Fruit fly (Drosophila melanogaster) whole organism, embryonic: ENCODE results near the gene CG7945.

Source experiments
- ATbp ChIP-seq: fragments of 200-800 bp; sonication (Bioruptor generic); optimal IDR thresholded peaks from 2 replicates; lab custom pipeline; 2017; ENCODE audit warnings: missing biosample characterization, mild to moderate bottlenecking, missing genetic modification characterization, missing genetic modification reagents
- Asciz ChIP-seq: fragments of 200-800 bp; sonication (Bioruptor generic); optimal IDR thresholded peaks from 2 replicates; lab custom pipeline; 2017; ENCODE audit warnings: missing biosample characterization, mild to moderate bottlenecking, missing genetic modification characterization, missing genetic modification reagents
- Atf6 ChIP-seq: fragments of 200-800 bp; sonication (Bioruptor generic); IDR thresholded peaks from 2 replicates; pipeline ENCODE4 v1.3.6; 2022; ENCODE audit warnings: missing biosample characterization, missing genetic modification characterization
- BtbVII ChIP-seq: fragments of 200-800 bp; sonication (Bioruptor generic); optimal IDR thresholded peaks from 3 replicates; lab custom pipeline; 2017; ENCODE audit warnings: missing biosample characterization, mild to moderate bottlenecking, missing genetic modification characterization
- CG10543 ChIP-seq: fragments of 200-800 bp; sonication (Bioruptor generic); optimal IDR thresholded peaks from 3 replicates; lab custom pipeline; 2017; ENCODE audit warnings: missing biosample characterization, mild to moderate bottlenecking, missing genetic modification characterization, moderate library complexity
- CG10565 ChIP-seq: fragments of 200-800 bp; sonication (Bioruptor generic); optimal IDR thresholded peaks from 3 replicates; lab custom pipeline; 2016; ENCODE audit warnings: missing biosample characterization, mild to moderate bottlenecking, missing genetic modification characterization
- CG11695 ChIP-seq: fragments of 200-800 bp; sonication (Bioruptor generic); IDR thresholded peaks from 3 replicates; pipeline ENCODE4 v1.3.6; 2022; ENCODE audit warnings: missing biosample characterization, missing genetic modification characterization
- CG12104 ChIP-seq: fragments of 200-800 bp; sonication (Bioruptor generic); optimal IDR thresholded peaks from 3 replicates; lab custom pipeline; 2016; ENCODE audit warnings: missing biosample characterization, missing genetic modification characterization
- CG12299 ChIP-seq: fragments of 200-800 bp; sonication (Bioruptor generic); optimal IDR thresholded peaks from 2 replicates; lab custom pipeline; 2018; ENCODE audit warnings: missing biosample characterization, mild to moderate bottlenecking, missing genetic modification characterization
- CG14710 ChIP-seq: fragments of 200-800 bp; sonication (Bioruptor generic); optimal IDR thresholded peaks from 3 replicates; lab custom pipeline; 2019; ENCODE audit warnings: missing biosample characterization, mild to moderate bottlenecking, missing genetic modification characterization, moderate library complexity
- CG15011 ChIP-seq: fragments of 200-800 bp; sonication (Bioruptor generic); optimal IDR thresholded peaks from 3 replicates; lab custom pipeline; 2018; ENCODE audit warnings: missing biosample characterization, mild to moderate bottlenecking, missing genetic modification characterization
- CG15514 ChIP-seq: fragments of 200-800 bp; sonication (Bioruptor generic); optimal IDR thresholded peaks from 3 replicates; lab custom pipeline; 2017; ENCODE audit warnings: missing biosample characterization, missing genetic modification characterization, mild to moderate bottlenecking, moderate library complexity, missing genetic modification reagents
- CG16863 ChIP-seq: fragments of 200-800 bp; sonication (Bioruptor generic); optimal IDR thresholded peaks from 3 replicates; lab custom pipeline; 2016; ENCODE audit warnings: missing biosample characterization, missing genetic modification characterization
- CG17361 ChIP-seq: fragments of 200-800 bp; sonication (Bioruptor generic); IDR thresholded peaks from 3 replicates; pipeline ENCODE4 v1.3.6; 2022; ENCODE audit warnings: missing biosample characterization, missing genetic modification characterization
- CG17568 ChIP-seq: fragments of 200-800 bp; sonication (Bioruptor generic); optimal IDR thresholded peaks from 2 replicates; lab custom pipeline; 2018; ENCODE audit warnings: missing biosample characterization, mild to moderate bottlenecking, missing genetic modification characterization, moderate library complexity
- CG18011 ChIP-seq: fragments of 200-800 bp; sonication (Bioruptor generic); optimal IDR thresholded peaks from 2 replicates; lab custom pipeline; 2017; ENCODE audit warnings: missing biosample characterization, missing genetic modification characterization, mild to moderate bottlenecking, moderate library complexity, missing genotype
- CG18599 ChIP-seq: fragments of 200-800 bp; sonication (Bioruptor generic); optimal IDR thresholded peaks from 3 replicates; lab custom pipeline; 2017; ENCODE audit warnings: missing biosample characterization, missing genetic modification characterization, mild to moderate bottlenecking, moderate library complexity, missing genetic modification reagents
- CG2120 ChIP-seq: fragments of 200-800 bp; sonication (Bioruptor generic); optimal IDR thresholded peaks from 3 replicates; lab custom pipeline; 2016; ENCODE audit warnings: missing biosample characterization, missing genetic modification characterization
- CG2678 ChIP-seq: fragments of 200-800 bp; sonication (Bioruptor generic); optimal IDR thresholded peaks from 3 replicates; lab custom pipeline; 2019; ENCODE audit warnings: missing biosample characterization, mild to moderate bottlenecking, missing genetic modification characterization, moderate library complexity
- CG3281 ChIP-seq: fragments of 200-800 bp; sonication (Bioruptor generic); optimal IDR thresholded peaks from 3 replicates; lab custom pipeline; 2017; ENCODE audit warnings: missing biosample characterization, mild to moderate bottlenecking, missing genetic modification characterization
- CG33557 ChIP-seq: fragments of 200-800 bp; sonication (Bioruptor generic); optimal IDR thresholded peaks from 2 replicates; lab custom pipeline; 2019; ENCODE audit warnings: missing biosample characterization, mild to moderate bottlenecking, missing genetic modification characterization, moderate library complexity
- CG34376 ChIP-seq: fragments of 200-800 bp; sonication (Bioruptor generic); optimal IDR thresholded peaks from 2 replicates; lab custom pipeline; 2018; ENCODE audit warnings: missing biosample characterization, mild to moderate bottlenecking, missing genetic modification characterization
- CG6854 ChIP-seq: fragments of 200-800 bp; sonication (Bioruptor generic); optimal IDR thresholded peaks from 3 replicates; lab custom pipeline; 2017; ENCODE audit warnings: missing biosample characterization, mild to moderate bottlenecking, missing genetic modification characterization
- CG7928 ChIP-seq: fragments of 200-800 bp; sonication (Bioruptor generic); optimal IDR thresholded peaks from 2 replicates; lab custom pipeline; 2017; ENCODE audit warnings: missing biosample characterization, mild to moderate bottlenecking, missing genetic modification characterization
- Dll ChIP-seq: fragments of 200-800 bp; sonication (Bioruptor generic); IDR thresholded peaks from 4 replicates; pipeline ENCODE4 v1.3.6; 2022; ENCODE audit warnings: missing biosample characterization, missing genetic modification characterization; ENCODE audit not compliant: partially characterized antibody
- Fer3 ChIP-seq: fragments of 200-800 bp; sonication (Bioruptor generic); optimal IDR thresholded peaks from 2 replicates; lab custom pipeline; 2018; ENCODE audit warnings: missing biosample characterization, mild to moderate bottlenecking, missing genetic modification characterization, moderate library complexity
- H15 ChIP-seq: fragments of 200-800 bp; sonication (Bioruptor generic); IDR thresholded peaks from 3 replicates; pipeline ENCODE4 v1.3.6; 2022; ENCODE audit warnings: missing biosample characterization, missing genetic modification characterization
- HHEX ChIP-seq: fragments of 200-800 bp; sonication (Bioruptor generic); optimal IDR thresholded peaks from 3 replicates; lab custom pipeline; 2017; ENCODE audit warnings: missing biosample characterization, mild to moderate bottlenecking, missing genetic modification characterization, missing genetic modification reagents
- Hsf ChIP-seq: fragments of 200-800 bp; sonication (Bioruptor generic); optimal IDR thresholded peaks from 3 replicates; lab custom pipeline; 2016; ENCODE audit warnings: missing biosample characterization, missing genetic modification characterization
- NK7.1 ChIP-seq: fragments of 200-800 bp; sonication (Bioruptor generic); optimal IDR thresholded peaks from 3 replicates; lab custom pipeline; 2016; ENCODE audit warnings: missing biosample characterization, missing genetic modification characterization
- Pdp1 ChIP-seq, 2 experiments: fragments of 200-800 bp; sonication (Bioruptor generic); optimal IDR thresholded peaks; 3 replicates each; lab custom pipeline; 2016; ENCODE audit warnings: missing biosample characterization in 2 of 2, missing genetic modification characterization in 2 of 2, mild to moderate bottlenecking in 1 of 2, moderate library complexity in 1 of 2
- Side ChIP-seq: fragments of 200-800 bp; sonication (Bioruptor generic); optimal IDR thresholded peaks from 2 replicates; lab custom pipeline; 2016; ENCODE audit warnings: missing biosample characterization, missing genetic modification characterization
- Vsx1 ChIP-seq: fragments of 200-800 bp; sonication (Bioruptor generic); optimal IDR thresholded peaks from 2 replicates; lab custom pipeline; 2017; ENCODE audit warnings: missing biosample characterization, mild to moderate bottlenecking, missing genetic modification characterization, missing genetic modification reagents
- ab ChIP-seq: fragments of 200-800 bp; sonication (Bioruptor generic); optimal IDR thresholded peaks from 2 replicates; lab custom pipeline; 2016; ENCODE audit warnings: missing biosample characterization, missing genetic modification characterization
- az2 ChIP-seq: fragments of 200-800 bp; sonication (Bioruptor generic); optimal IDR thresholded peaks from 3 replicates; lab custom pipeline; 2016; ENCODE audit warnings: missing biosample characterization, missing genetic modification characterization
- da ChIP-seq: fragments of 200-800 bp; sonication (Bioruptor generic); optimal IDR thresholded peaks from 2 replicates; lab custom pipeline; 2016; ENCODE audit warnings: missing biosample characterization, missing genetic modification characterization
- exex ChIP-seq: fragments of 200-800 bp; sonication (Bioruptor generic); optimal IDR thresholded peaks from 4 replicates; lab custom pipeline; 2018; ENCODE audit warnings: missing biosample characterization, mild to moderate bottlenecking, missing genetic modification characterization, moderate library complexity
- gem ChIP-seq: fragments of 200-800 bp; sonication (Bioruptor generic); optimal IDR thresholded peaks from 2 replicates; lab custom pipeline; 2019; ENCODE audit warnings: missing biosample characterization, mild to moderate bottlenecking, missing genetic modification characterization, moderate library complexity
- gro ChIP-seq: fragments of 200-800 bp; sonication (Bioruptor generic); optimal IDR thresholded peaks from 2 replicates; lab custom pipeline; 2016; ENCODE audit warnings: missing biosample characterization, missing genetic modification characterization
- gsb-n ChIP-seq: fragments of 200-800 bp; sonication (Bioruptor generic); optimal IDR thresholded peaks from 3 replicates; lab custom pipeline; 2018; ENCODE audit warnings: missing biosample characterization, mild to moderate bottlenecking, missing genetic modification characterization
- jing ChIP-seq: fragments of 200-800 bp; sonication (Bioruptor generic); optimal IDR thresholded peaks from 2 replicates; lab custom pipeline; 2018; ENCODE audit warnings: missing biosample characterization, mild to moderate bottlenecking, missing genetic modification characterization
- nau ChIP-seq: fragments of 200-800 bp; sonication (Bioruptor generic); optimal IDR thresholded peaks from 3 replicates; lab custom pipeline; 2017; ENCODE audit warnings: missing biosample characterization, mild to moderate bottlenecking, missing genetic modification characterization, missing genetic modification reagents
- row ChIP-seq: fragments of 200-800 bp; sonication (Bioruptor generic); IDR thresholded peaks from 3 replicates; pipeline ENCODE4 v1.3.6; 2022; ENCODE audit warnings: missing biosample characterization, missing genetic modification characterization
- schlank ChIP-seq: fragments of 200-800 bp; sonication (Bioruptor generic); optimal IDR thresholded peaks from 2 replicates; lab custom pipeline; 2018; ENCODE audit warnings: missing biosample characterization, mild to moderate bottlenecking, missing genetic modification characterization
- sens ChIP-seq: fragments of 200-800 bp; sonication (Bioruptor generic); peaks from one replicate; lab custom pipeline; 2016; ENCODE audit warnings: missing biosample characterization, missing genetic modification characterization
- sens-2 ChIP-seq: fragments of 200-800 bp; sonication (Bioruptor generic); IDR thresholded peaks from 2 replicates; pipeline ENCODE4 v1.3.6; 2022; ENCODE audit warnings: missing biosample characterization, missing genetic modification characterization
- seq ChIP-seq: fragments of 200-800 bp; sonication (Bioruptor generic); IDR thresholded peaks from 2 replicates; pipeline ENCODE4 v1.3.6; 2022; ENCODE audit warnings: missing biosample characterization, missing genetic modification characterization
- sob ChIP-seq: fragments of 200-800 bp; sonication (Bioruptor generic); IDR thresholded peaks from 2 replicates; pipeline ENCODE4 v1.3.6; 2022; ENCODE audit warnings: missing biosample characterization, missing genetic modification characterization
- stwl ChIP-seq: fragments of 200-800 bp; sonication (Bioruptor generic); optimal IDR thresholded peaks from 3 replicates; lab custom pipeline; 2018; ENCODE audit warnings: missing biosample characterization, mild to moderate bottlenecking, missing genetic modification characterization, moderate library complexity
- twi ChIP-seq: fragments of 200-800 bp; optimal IDR thresholded peaks from 2 replicates; lab custom pipeline; 2019; ENCODE audit warnings: missing biosample characterization, mild to moderate bottlenecking, missing genetic modification characterization, moderate library complexity

The CG7945 gene

dm6 chr3L:15548843-15549242, 24.9 kb upstream of the CG7945 start:
- TF ChIP-seq CG2120 (GFP tag; lab: Kevin White, UChicago) (peak; percentile 31), Asciz (GFP tag; lab: Kevin White, UChicago) (peak; percentile 28), sens (GFP tag; lab: Kevin White, UChicago) (peak; percentile 74), CG2678 (tag; lab: Kevin White, UChicago) (peak; percentile 47), CG17361 (GFP tag; lab: Robert Waterston, UW) (0 out of 3 replicates have a peak, but pooled peaks have one; percentile 17), stwl (tag; lab: Kevin White, UChicago) (no peak), seq (0 out of 2 replicates have a peak, but pooled peaks have one; percentile 19), CG34376 (GFP tag; lab: Kevin White, UChicago) (peak; percentile 59), CG15011 (peak; percentile 35), BtbVII (GFP tag; lab: Kevin White, UChicago) (peak; percentile 66), gem (peak; percentile 3), CG17568 (GFP tag; lab: Kevin White, UChicago) (peak; percentile 54), exex (peak; percentile 7), CG6854 (GFP tag; lab: Kevin White, UChicago) (peak; percentile 51), CG12299 (peak; percentile 20), schlank (tag; lab: Kevin White, UChicago) (peak; percentile 57), gro (GFP tag; lab: Kevin White, UChicago) (peak; percentile 38), gsb-n (tag; lab: Kevin White, UChicago) (no peak), CG11695 (GFP tag; lab: Robert Waterston, UW) (peak; percentile 30; the same call in 2 of the 3 replicates), Fer3 (tag; lab: Kevin White, UChicago) (peak; percentile 48), CG16863 (GFP tag; lab: Kevin White, UChicago) (no peak), row (no peak), twi (no peak), Pdp1 (GFP tag; optimal IDR thresholded peaks at IDR 0.05; lab: Kevin White, UChicago) (peak in 1 of 2 experiments; percentile 34), CG18599 (GFP tag; lab: Kevin White, UChicago) (peak; percentile 72), HHEX (peak; percentile 34), CG14710 (tag; lab: Kevin White, UChicago) (no peak), CG10543 (GFP tag; lab: Kevin White, UChicago) (peak; percentile 54), H15 (GFP tag; lab: Robert Waterston, UW) (no peak), NK7.1 (GFP tag; lab: Kevin White, UChicago) (no peak), jing (no peak), CG15514 (GFP tag; lab: Kevin White, UChicago) (peak; percentile 48), sob (GFP tag; lab: Robert Waterston, UW) (peak; percentile 10; the same call in 1 of the 2 replicates), sens-2 (GFP tag; lab: Robert Waterston, UW) (no peak), Side (peak; percentile 15), CG7928 (GFP tag; lab: Kevin White, UChicago) (peak; percentile 12), nau (peak; percentile 54), ab (no peak), CG12104 (GFP tag; lab: Kevin White, UChicago) (peak; percentile 10), ATbp (GFP tag; lab: Kevin White, UChicago) (peak; percentile 59), Hsf (GFP tag; lab: Kevin White, UChicago) (no peak), CG33557 (GFP tag; lab: Kevin White, UChicago) (no peak), Vsx1 (GFP tag; lab: Kevin White, UChicago) (peak; percentile 39), CG3281 (GFP tag; lab: Kevin White, UChicago) (peak; percentile 57), CG10565 (GFP tag; lab: Kevin White, UChicago) (no peak), CG18011 (GFP tag; lab: Kevin White, UChicago) (no peak), az2 (GFP tag; lab: Kevin White, UChicago) (no peak), Atf6 (GFP tag; lab: Robert Waterston, UW) (0 out of 2 replicates have a peak, but pooled peaks have one; percentile 15), da (GFP tag; lab: Kevin White, UChicago) (no peak), Dll (no peak)
